Worm (Caenorhabditis elegans): ENCODE results near the gene C11H1.9.

ce11 chrX:14289993-14290392 lies 30.2 kb downstream of the C11H1.9 start:
- no peak for TF ChIP-seq ztf-11 (tag; optimal IDR thresholded peaks at IDR 0.05)
- no peak for TF ChIP-seq hlh-30 (tag; optimal IDR thresholded peaks at IDR 0.05; ENCODE audit: insufficient read depth)
- no peak for TF ChIP-seq ama-1 (optimal IDR thresholded peaks at IDR 0.05)
- no peak for TF ChIP-seq snpc-1.2 (GFP tag; IDR thresholded peaks at IDR 0.05)
- TF ChIP-seq nhr-28 (tag; optimal IDR thresholded peaks at IDR 0.05), result no peak
- TF ChIP-seq aly-2 (tag; optimal IDR thresholded peaks at IDR 0.05), result no peak
- no peak for TF ChIP-seq zfp-3 (GFP tag; conservative IDR thresholded peaks at IDR 0.05)
- no peak for TF ChIP-seq nhr-77 (tag; optimal IDR thresholded peaks at IDR 0.05)
- no peak for TF ChIP-seq snpc-4 (tag; optimal IDR thresholded peaks at IDR 0.05)
- TF ChIP-seq nhr-11 (tag; optimal IDR thresholded peaks at IDR 0.05), result no peak
- TF ChIP-seq zfp-2 (tag; optimal IDR thresholded peaks at IDR 0.05), result no peak
